Worm (Caenorhabditis elegans) whole organism, dauer: ENCODE data around the gene vrp-1.
"Not testable (repeated sequence)": the region's sequence is repeated elsewhere in the genome, so short reads cannot be mapped to it uniquely, and the experiment has no call there.

Source experiments
- unc-62 ChIP-seq: sonication (generic microtip); optimal IDR thresholded peaks from 2 replicates; lab custom pipeline; 2017; ENCODE audit warnings: missing biosample characterization, missing genetic modification reagents, missing genetic modification characterization

vrp-1 gene

DNA sequence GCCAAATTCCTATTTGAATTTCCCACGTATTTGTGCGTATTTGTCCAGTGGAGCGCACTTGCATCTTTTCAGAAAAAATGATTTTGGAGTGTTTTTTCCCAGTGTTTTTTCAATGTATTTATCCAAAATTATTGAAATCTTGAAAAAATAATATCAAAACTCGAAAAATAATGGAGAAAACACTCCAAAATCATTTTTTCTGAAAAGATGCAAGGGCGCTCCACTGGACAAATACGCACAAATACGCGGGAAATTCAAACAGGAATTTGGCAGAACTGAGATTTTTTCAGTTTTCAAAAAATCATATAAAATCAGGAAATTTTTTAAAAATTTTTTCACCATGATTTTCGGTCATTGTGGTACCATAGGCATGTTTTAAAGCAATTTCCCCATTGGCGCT is 740 bp upstream of the vrp-1 start:
- no peak for TF ChIP-seq unc-62 (GFP tag; lab: Kevin White, UChicago)

DNA sequence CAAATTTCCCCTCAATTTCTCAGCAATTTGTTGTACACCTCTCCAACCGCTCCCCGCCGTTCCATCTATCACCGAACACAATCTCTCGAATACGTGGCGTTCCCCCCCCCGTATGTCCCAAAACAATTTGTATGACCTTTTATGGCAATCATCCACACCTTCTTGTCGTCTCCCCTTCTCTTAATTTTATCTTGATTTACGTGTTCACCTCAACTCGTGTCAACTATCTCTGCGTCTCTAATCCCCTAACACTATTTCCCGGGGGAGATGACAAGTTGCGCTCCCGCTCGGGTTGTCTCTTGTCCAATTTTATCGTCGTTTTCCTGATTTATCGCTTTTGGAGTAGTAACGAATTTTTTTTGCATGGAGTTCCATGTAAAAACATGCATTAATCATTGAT is 2.2 kb downstream of the vrp-1 start:
- TF ChIP-seq unc-62 (GFP tag; lab: Kevin White, UChicago) = no peak

DNA sequence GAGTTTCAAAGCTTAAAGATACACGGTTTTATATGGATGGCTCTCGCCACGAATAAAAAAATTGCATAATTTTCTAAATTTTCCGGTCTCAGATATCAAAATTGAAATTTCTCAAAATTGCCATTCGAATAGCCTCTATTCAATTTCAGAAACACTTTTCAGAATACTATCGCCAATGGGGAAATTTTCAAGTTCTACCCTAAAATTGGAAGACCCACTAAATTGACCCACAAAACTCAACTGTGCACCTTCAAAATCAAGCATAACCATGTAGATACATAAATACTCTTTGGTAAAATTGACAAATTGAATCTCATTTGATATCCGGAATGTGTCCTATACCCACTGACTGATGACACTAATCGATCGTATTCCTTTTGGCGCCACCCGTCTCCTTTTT is 3.8 kb downstream of the vrp-1 start:
- no peak for TF ChIP-seq unc-62 (GFP tag; lab: Kevin White, UChicago)

DNA sequence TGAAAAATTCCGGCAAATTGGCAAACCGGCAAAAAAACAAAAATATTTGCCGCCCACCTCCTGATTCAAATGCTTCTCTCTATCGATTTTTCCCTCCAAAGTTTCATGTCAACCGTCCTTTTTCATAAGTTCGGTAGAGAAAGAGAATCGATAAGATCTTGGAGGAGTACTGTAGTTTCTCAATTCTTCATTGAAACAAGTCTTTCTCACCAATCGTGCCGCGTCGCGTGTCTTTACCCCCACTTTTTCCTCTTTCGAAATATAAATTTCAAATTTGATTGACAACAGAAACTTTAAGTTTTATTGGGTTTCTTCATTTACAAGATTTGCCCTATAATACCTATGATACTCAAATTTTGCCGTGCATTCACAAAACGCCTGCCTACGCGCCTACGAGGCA is 6.2 kb downstream of the vrp-1 start:
- no peak for TF ChIP-seq unc-62 (GFP tag; lab: Kevin White, UChicago)

DNA sequence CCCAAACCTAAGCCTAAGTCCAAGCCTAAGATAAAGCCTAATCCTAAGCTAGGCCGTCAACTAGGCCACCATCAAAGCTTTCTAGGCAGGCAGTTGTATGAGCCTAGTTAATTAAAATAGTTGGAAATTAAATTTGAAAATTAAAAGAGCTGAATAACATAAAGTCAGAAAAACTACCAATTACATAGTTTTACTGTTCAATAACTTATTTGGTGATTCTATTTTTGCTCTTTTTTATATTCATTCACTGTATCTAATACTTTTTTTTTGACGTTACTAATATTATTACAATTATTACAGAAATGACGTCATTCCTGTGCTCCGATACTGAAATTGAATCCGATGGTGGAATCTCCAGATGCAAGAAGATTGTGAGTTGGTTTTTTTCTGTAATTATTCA is 7.1 kb downstream of the vrp-1 start, which contains the start of gene lin-22:
Gene lin-22, plus strand, starts transcription at position 301 of the 400 bp plus-strand sequence.
- no peak for TF ChIP-seq unc-62 (GFP tag; lab: Kevin White, UChicago)

DNA sequence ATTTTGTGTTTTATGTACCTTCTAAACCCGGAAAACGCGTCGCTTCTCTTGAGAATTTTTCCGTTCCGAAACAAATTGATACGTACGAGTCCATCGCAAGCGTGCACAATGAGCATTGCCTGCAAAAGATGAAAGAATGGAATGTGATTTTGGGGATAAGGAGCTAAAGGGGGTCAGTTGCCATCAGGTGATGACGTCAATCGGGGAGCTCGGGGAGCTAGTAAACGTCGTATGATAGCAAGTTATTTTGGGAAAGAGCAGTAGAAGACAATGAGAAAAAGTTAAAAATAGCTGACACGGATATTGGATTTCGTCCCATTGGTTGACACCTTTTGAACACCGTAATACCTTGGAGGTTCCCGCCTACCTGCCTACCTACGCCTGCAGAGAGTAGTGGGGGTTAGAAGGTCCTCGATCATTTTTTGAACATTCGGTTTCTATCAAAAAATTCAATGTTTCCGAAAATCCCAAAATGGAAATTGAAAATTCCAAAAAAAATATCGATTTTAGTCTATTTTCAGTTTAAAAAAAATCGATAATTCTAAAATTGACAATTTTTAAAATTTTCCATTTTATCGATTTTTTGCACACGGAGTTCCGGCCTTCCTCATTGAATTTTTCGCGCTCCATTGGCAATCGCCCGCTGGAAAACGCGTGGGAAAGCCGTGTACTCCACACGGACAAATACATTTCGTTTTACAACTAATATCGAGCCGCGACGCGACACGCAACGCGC is 13.7 kb downstream of the vrp-1 start:
- no peak for TF ChIP-seq unc-62 (GFP tag; lab: Kevin White, UChicago)

DNA sequence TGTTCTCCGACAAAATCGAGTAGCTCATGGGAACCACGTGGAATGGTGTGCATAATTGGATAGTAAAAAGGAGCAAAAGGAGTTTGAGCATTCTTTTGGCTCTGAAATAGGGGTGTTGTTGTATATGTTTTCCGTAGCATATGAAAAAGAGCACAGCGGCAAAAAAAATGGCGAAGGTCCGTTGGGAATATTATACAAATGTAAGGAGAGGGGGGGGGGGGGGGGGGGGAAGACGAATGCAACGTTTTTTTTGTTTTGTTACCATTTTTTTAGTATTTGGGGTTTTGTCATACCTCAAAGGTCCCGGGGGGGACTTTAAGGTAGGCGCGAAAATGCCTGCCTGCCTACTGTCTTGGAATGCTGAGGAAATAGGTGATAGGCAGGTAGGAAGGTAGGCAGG is 16.5 kb downstream of the vrp-1 start, which contains the start of gene ndnf-1:
Gene ndnf-1, minus strand, starts transcription at position 101 of the 400 bp plus-strand sequence.
- TF ChIP-seq unc-62 (GFP tag; lab: Kevin White, UChicago) = no peak

DNA sequence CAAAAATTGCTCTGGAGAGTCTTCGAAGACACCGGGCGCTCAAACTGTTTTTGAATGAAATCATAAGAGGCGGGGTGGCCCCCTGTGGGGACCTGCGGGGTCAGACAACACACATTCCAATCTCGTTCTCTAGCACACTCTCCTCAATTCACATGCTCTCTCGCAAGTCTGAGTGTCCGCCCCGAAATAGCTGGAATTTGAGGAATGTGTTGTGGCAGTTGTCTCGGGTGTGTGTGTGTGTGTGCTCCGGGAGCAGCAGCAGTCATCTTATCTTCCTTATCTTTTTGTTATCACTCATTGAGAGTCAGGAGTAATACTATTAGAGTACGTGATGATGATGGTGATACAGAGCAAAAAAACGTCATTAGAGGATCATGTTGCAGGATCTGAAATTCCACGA is 17.5 kb downstream of the vrp-1 start:
- no peak for TF ChIP-seq unc-62 (GFP tag; lab: Kevin White, UChicago)

DNA sequence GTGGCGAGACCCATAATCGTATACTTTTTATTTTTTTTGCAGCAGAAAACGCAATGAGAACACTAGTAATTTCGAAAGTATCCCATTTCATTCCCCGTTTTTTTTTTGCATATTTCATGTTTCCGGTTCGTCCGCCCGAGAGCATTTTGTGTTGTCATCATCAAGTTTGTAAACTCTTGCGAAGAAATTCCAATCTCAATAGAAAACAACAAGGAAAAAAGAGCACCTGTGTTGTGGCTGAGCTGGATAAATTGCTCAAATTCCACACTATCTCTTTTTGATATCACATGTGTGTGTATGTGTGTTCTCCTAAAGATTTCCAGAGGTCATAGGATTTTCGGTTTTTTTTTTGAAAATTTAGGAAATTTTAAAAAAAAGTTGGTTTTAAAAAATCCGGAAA is 19.6 kb downstream of the vrp-1 start:
- TF ChIP-seq unc-62 (GFP tag; lab: Kevin White, UChicago) = no peak

DNA sequence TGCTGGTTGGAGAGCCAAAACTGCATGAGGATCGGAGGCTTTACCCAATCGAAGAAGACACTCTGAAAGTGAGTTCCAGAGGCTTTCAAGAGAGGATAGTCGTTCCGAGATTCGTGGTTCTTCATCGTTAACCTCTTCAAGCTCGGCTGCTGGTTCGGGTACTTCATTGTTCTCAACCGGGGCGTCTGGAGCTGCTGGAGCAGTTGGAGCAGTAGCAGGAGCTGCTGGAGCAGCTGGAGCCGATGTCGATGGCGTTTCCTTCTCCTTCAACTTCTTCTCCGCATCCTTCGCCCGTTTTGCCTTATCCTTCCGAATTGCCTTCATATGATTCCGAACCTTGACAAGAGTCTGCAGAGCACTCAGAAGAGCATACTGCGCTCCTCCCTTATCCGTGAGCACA is 23.0 kb downstream of the vrp-1 start:
- no peak for TF ChIP-seq unc-62 (GFP tag; lab: Kevin White, UChicago)

DNA sequence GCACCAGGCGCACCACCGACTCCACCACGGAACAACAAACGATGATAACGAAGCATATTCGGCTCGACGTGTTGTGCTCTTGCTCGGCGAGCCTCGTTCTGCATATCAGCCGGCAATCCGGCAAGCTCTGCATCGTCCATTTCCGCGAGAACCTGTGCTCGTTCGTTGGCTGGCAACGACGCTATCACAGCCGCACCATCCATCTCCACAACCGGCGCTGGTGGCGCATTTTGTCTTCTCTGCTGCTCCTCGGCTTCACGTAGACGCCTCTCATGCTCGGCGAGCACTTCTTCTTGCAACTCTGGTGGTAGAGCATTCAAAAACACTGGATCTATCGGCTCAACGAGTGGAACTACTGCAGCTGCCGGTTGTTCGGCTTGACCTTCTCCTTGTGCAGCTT is 25.5 kb downstream of the vrp-1 start:
- no peak for TF ChIP-seq unc-62 (GFP tag; lab: Kevin White, UChicago)

DNA sequence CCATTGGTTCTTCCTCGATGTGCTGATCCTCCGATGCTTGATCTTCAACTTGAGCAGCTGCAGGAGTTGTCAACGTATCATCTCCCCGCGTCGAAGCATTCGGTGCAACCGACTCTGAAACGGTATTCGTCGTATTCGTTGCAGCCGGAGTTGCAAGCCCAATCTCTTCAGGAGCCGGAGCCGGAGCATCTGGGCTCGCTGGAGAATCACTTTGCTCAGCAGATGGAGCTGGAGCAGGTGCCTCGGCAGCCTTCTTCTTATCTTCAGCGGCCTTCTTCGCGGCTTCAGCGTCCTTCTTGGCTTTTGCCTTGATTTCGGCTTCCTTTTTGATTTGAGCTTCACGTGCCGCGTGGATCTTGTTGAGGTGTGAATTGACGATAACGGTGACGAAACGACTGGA is 26.4 kb downstream of the vrp-1 start:
- TF ChIP-seq unc-62 (GFP tag; lab: Kevin White, UChicago) = no peak

DNA sequence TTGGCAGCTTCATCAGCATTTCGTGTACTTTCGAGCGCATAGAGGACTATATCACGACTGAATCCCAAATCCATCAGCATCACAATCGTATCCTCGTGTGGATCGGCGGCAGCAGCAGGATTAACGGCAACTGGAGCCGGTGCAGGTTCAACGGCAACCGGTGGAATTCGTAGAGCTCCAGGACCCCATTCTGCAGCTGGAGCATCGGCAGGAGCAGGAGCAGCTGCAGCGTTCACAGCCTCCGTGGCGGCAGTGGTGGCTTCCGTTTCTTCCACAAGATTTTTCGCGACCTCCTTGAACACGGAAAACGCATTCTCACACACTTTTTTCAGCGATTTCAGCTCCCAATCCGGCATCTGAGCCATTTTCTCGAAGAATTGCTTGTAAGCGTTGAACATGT is 31.8 kb downstream of the vrp-1 start:
- no peak for TF ChIP-seq unc-62 (GFP tag; lab: Kevin White, UChicago)

DNA sequence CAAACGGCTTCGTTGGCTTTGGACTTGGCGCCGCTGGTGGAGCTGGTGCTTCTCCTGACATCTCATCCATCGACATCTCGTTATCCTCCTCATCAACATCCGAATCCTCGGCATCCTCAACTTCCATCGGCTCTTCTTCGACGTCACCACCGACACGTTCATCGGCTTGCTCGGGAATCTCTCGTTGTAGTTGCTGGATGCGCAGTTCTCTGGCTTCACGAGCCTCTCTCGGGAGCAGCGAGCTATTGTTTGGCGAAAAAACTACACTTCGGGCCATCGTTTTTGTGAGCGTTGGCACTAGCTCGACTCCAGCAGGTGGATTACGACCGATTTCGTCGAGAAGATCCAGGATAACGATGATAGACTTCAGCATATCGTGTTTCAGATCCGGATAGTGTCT is 33.6 kb downstream of the vrp-1 start:
- TF ChIP-seq unc-62 (GFP tag; lab: Kevin White, UChicago) = no peak

DNA sequence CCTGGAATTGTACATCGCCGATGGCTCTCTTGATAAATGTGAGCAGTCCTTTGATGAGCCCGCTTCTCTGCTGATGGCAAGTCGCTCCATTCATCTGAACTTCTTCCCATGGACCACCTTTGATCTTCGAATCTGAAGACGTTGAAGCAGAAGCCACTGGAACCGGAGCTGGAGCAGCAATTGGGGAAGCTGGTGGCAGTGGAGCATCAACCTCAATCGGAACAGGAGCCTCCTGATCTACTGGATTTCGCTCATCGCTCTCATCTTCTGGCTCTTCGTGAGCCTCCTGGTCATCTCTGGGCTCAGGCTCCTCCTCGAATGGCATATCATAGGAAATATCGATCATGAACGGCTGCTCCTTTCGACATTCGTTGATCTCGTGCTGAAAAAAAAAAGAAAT is 34.5 kb downstream of the vrp-1 start:
- TF ChIP-seq unc-62 (GFP tag; lab: Kevin White, UChicago) = no peak

DNA sequence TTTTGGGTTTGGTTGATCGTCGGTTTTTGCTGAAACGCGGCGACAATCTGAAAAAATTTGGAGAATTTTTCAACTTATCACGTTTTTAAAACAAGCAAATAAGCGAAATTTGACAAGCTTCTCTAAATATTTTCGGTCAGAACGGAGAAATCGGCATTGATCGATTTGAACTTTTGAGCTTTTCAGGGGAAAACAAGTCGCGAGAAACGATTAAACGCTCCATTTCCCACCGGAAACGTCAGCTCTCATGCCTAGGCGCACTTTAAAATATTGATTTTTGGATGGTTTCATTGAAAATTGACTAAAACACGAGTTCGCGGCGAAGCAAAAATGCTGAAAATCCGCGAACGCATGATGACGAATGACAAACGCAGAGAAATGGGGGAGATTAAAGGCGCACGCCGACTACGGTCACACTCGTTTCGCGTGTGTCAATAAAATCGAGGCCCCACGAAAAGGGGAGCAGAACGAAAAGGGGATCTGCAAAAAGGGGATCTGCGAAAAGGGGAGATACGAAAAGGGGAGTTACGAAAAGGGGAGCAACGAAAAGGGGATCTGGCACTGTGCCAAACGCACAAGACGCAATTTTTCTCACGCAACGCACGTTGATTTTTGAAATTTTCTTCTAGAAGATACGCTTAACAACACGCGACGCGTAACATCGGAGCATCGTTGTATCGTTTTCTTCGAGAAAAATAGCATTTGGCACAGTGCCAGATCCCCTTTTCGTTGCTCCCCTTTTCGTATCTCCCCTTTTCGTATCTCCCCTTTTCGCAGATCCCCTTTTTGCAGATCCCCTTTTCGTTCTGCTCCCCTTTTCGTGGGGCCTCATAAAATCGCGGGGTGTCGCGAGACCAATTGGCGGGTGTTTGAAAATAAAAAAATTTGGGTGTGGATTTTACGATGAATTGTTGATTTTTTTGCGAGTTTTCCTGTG is 37.9 kb downstream of the vrp-1 start, which contains the start of gene eel-1:
Gene eel-1, minus strand, starts transcription at position 51 of the 937 bp plus-strand sequence.
- TF ChIP-seq unc-62 (GFP tag; lab: Kevin White, UChicago) = not testable (repeated sequence)
